Worm (Caenorhabditis elegans) whole organism, L2 larva: ENCODE measurements around the gene T02H6.8.

Experiments used
- C34F6.9 ChIP-seq: fragments of 150-350 bp; optimal IDR thresholded peaks from 2 replicates; lab custom pipeline; 2014; ENCODE audit warnings: missing biosample characterization, missing genetic modification characterization
- F13H6.1 ChIP-seq: sonication (generic microtip); optimal IDR thresholded peaks from 2 replicates; lab custom pipeline; 2016; ENCODE audit warnings: missing genetic modification characterization, missing compliant biosample characterization
- Y55F3AM.14 ChIP-seq: fragments of 200-800 bp; sonication (Bioruptor generic); optimal IDR thresholded peaks from 2 replicates; lab custom pipeline; 2018; ENCODE audit warnings: mild to moderate bottlenecking, missing genetic modification characterization, missing compliant biosample characterization
- ZK546.5 ChIP-seq: sonication (generic microtip); optimal IDR thresholded peaks from 2 replicates; lab custom pipeline; 2017; ENCODE audit warnings: missing biosample characterization, missing genetic modification characterization
- alr-1 ChIP-seq: fragments of 150-350 bp; optimal IDR thresholded peaks from 2 replicates; lab custom pipeline; 2014; ENCODE audit warnings: missing biosample characterization, missing genetic modification characterization
- aly-2 ChIP-seq: fragments of 150-350 bp; optimal IDR thresholded peaks from 2 replicates; lab custom pipeline; 2014; ENCODE audit warnings: missing biosample characterization, missing genetic modification characterization
- blmp-1 ChIP-seq: sonication (generic microtip); optimal IDR thresholded peaks from 2 replicates; lab custom pipeline; 2017; ENCODE audit warnings: missing genetic modification characterization, mild to moderate bottlenecking, missing compliant biosample characterization, antibody characterized with exemption, moderate library complexity; ENCODE audit not compliant: insufficient read depth
- ceh-82 ChIP-seq: fragments of 150-350 bp; optimal IDR thresholded peaks from 2 replicates; lab custom pipeline; 2014; ENCODE audit warnings: missing biosample characterization, missing genetic modification characterization
- crh-2 ChIP-seq: sonication (generic microtip); optimal IDR thresholded peaks from 2 replicates; lab custom pipeline; 2017; ENCODE audit warnings: missing biosample characterization, missing genetic modification characterization
- egl-27 ChIP-seq: sonication (generic microtip); optimal IDR thresholded peaks from 3 replicates; lab custom pipeline; 2017; ENCODE audit warnings: missing biosample characterization, missing genetic modification reagents, missing genetic modification characterization
- elt-1 ChIP-seq: fragments of 150-350 bp; optimal IDR thresholded peaks from 2 replicates; lab custom pipeline; 2014; ENCODE audit warnings: missing biosample characterization, missing genetic modification characterization
- elt-3 ChIP-seq: sonication (generic microtip); optimal IDR thresholded peaks from 2 replicates; lab custom pipeline; 2017; ENCODE audit warnings: missing biosample characterization, missing genetic modification characterization
- fos-1 ChIP-seq: fragments of 150-350 bp; optimal IDR thresholded peaks from 2 replicates; lab custom pipeline; 2014; ENCODE audit warnings: missing biosample characterization, missing genetic modification characterization
- gmeb-1 ChIP-seq: fragments of 150-350 bp; optimal IDR thresholded peaks from 2 replicates; lab custom pipeline; 2014; ENCODE audit warnings: missing biosample characterization, missing genetic modification characterization
- lin-13 ChIP-seq: fragments of 150-350 bp; optimal IDR thresholded peaks from 2 replicates; lab custom pipeline; 2014; ENCODE audit warnings: missing biosample characterization, missing genetic modification reagents, missing genetic modification characterization
- lin-39 ChIP-seq: fragments of 150-350 bp; optimal IDR thresholded peaks from 2 replicates; lab custom pipeline; 2014; ENCODE audit warnings: missing biosample characterization, missing genetic modification reagents, missing genetic modification characterization
- lsy-2 ChIP-seq, 2 experiments: fragments of 150-350 bp in 1 of 2; sonication (generic microtip) in 1 of 2; optimal IDR thresholded peaks; 2 replicates each; lab custom pipeline; 2014 to 2017; ENCODE audit warnings: missing biosample characterization in 2 of 2, missing genetic modification characterization in 2 of 2
- mab-5 ChIP-seq: fragments of 150-350 bp; optimal IDR thresholded peaks from 2 replicates; lab custom pipeline; 2014; ENCODE audit warnings: missing biosample characterization, missing genetic modification characterization
- mbf-1 ChIP-seq: sonication (generic microtip); optimal IDR thresholded peaks from 2 replicates; lab custom pipeline; 2017; ENCODE audit warnings: missing biosample characterization, missing genetic modification characterization
- mdl-1 ChIP-seq, 2 experiments: fragments of 150-350 bp in 1 of 2; sonication (generic microtip) in 1 of 2; optimal IDR thresholded peaks; 2 replicates each; lab custom pipeline; 2017; ENCODE audit warnings: missing biosample characterization in 2 of 2, missing genetic modification characterization in 2 of 2
- nhr-10 ChIP-seq: sonication (generic microtip); optimal IDR thresholded peaks from 2 replicates; lab custom pipeline; 2017; ENCODE audit warnings: missing biosample characterization, missing genetic modification characterization
- nhr-129 ChIP-seq: fragments of 150-350 bp; optimal IDR thresholded peaks from 2 replicates; lab custom pipeline; 2014; ENCODE audit warnings: missing biosample characterization, missing genetic modification characterization
- nhr-23 ChIP-seq: fragments of 150-350 bp; optimal IDR thresholded peaks from 2 replicates; lab custom pipeline; 2014; ENCODE audit warnings: missing biosample characterization, missing genetic modification reagents, missing genetic modification characterization
- nhr-77 ChIP-seq: fragments of 150-350 bp; optimal IDR thresholded peaks from 2 replicates; lab custom pipeline; 2014; ENCODE audit warnings: missing biosample characterization, missing genetic modification characterization
- peb-1 ChIP-seq: fragments of 150-350 bp; optimal IDR thresholded peaks from 2 replicates; lab custom pipeline; 2014; ENCODE audit warnings: missing biosample characterization, missing genetic modification characterization
- sem-4 ChIP-seq: fragments of 150-350 bp; optimal IDR thresholded peaks from 2 replicates; lab custom pipeline; 2014; ENCODE audit warnings: missing biosample characterization, missing genetic modification reagents, missing genetic modification characterization
- sma-9 ChIP-seq, 2 experiments: fragments of 150-350 bp in 1 of 2; sonication (generic microtip) in 1 of 2; optimal IDR thresholded peaks; 2 replicates each; lab custom pipeline; 2014 to 2016; ENCODE audit warnings: missing genetic modification characterization in 2 of 2, mild to moderate bottlenecking in 1 of 2, missing biosample characterization in 1 of 2, missing compliant biosample characterization in 1 of 2, missing genetic modification reagents in 1 of 2, moderate library complexity in 1 of 2
- snpc-4 ChIP-seq: fragments of 150-350 bp; optimal IDR thresholded peaks from 2 replicates; lab custom pipeline; 2014; ENCODE audit warnings: missing biosample characterization, missing genetic modification characterization
- unc-39 ChIP-seq: fragments of 150-350 bp; optimal IDR thresholded peaks from 2 replicates; lab custom pipeline; 2014; ENCODE audit warnings: missing biosample characterization, missing genetic modification characterization
- unc-55 ChIP-seq: fragments of 150-350 bp; sonication (generic microtip); optimal IDR thresholded peaks from 3 replicates; lab custom pipeline; 2014; ENCODE audit warnings: missing biosample characterization, missing genetic modification reagents, missing genetic modification characterization
- unc-62 ChIP-seq: fragments of 150-350 bp; optimal IDR thresholded peaks from 2 replicates; lab custom pipeline; 2014; ENCODE audit warnings: missing biosample characterization, missing genetic modification reagents, missing genetic modification characterization
- ztf-1 ChIP-seq: fragments of 200-800 bp; sonication (Bioruptor generic); conservative IDR thresholded peaks from 2 replicates; pipeline ENCODE4 v1.3.6; 2022; ENCODE audit warnings: missing genetic modification characterization, missing compliant biosample characterization
- ztf-11 ChIP-seq: sonication (generic microtip); optimal IDR thresholded peaks from 2 replicates; lab custom pipeline; 2017; ENCODE audit warnings: missing biosample characterization, missing genetic modification characterization

Gene T02H6.8

DNA sequence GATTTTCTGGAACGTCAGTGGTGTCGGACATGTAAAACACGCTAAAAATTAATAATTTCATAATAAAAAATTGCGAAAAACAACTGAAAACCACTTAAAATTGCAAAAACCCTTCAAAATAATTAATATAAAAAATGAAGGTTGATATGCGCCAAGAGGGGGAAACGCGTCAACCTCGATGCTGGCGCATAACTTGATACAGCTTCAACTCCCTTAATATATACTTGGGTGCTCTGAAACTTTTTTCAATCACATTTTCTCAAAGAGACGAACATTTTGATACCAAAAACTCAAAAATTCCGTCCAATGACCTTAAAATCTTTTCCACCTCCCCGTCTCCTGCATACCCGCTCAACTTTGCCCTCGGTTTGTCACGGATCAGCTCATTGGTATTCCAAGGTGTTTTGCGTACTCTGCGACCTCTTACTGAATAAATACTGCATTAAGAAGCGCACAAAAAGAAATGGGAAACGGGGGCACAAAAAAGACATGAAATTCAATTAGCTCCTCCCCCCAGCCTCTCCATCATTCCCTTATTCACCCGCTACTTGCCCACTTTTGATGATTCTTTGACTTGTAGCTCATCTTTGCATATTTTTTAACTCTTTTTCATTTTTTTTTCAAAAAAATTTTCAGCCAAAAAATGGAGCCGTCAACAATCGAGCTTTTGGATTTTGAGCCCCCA lies 30.2 kb upstream of the T02H6.8 start, which contains the start of the genes K07E8.7 and frpr-14:
K07E8.7 (minus strand) TSS at position 47 of the 685 bp plus-strand sequence.
frpr-14 (plus strand) TSS at position 635 of the 685 bp plus-strand sequence.
- peak in 1 of 2 experiments; percentile 67 for TF ChIP-seq lsy-2 (tag; optimal IDR thresholded peaks at IDR 0.05; lab: Kevin White, UChicago)
- peak; percentile 10 for TF ChIP-seq nhr-129
- TF ChIP-seq mbf-1, result no peak
- TF ChIP-seq fos-1 (tag; lab: Kevin White, UChicago), result peak; percentile 7
- TF ChIP-seq unc-55 (GFP tag; lab: Kevin White, UChicago), result peak; percentile 58
- TF ChIP-seq gmeb-1 (tag; lab: Kevin White, UChicago), result peak; percentile 31

DNA sequence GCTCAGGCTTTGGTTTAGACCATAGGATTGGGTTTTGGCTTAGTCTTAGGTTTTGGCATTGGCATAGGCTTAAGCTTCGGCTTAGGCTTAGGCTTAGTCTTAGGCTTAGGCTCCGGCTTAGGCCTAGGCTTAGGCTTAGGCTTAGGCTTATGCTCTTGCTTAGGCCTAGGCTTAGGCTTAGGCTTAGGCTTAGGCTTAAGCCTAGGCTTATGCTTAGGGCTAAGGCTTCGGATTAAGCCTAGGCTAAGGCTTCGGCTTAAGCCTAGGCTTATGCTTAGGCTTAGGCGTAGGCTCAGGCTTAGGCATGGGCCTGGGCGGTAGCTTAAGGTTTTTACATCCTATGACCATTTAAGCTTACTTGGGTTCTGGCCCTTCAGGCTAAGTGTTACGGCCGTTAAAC lies 29.3 kb upstream of the T02H6.8 start:
- TF ChIP-seq C34F6.9 (tag; lab: Kevin White, UChicago) (no peak), peb-1 (no peak), sem-4 (tag; lab: Kevin White, UChicago) (no peak), aly-2 (tag; lab: Kevin White, UChicago) (no peak), fos-1 (tag; lab: Kevin White, UChicago) (no peak), snpc-4 (tag; lab: Kevin White, UChicago) (no peak), unc-62 (GFP tag; lab: Kevin White, UChicago) (no peak), ZK546.5 (tag; lab: Kevin White, UChicago) (no peak), ceh-82 (tag; lab: Kevin White, UChicago) (no peak), nhr-77 (no peak), gmeb-1 (tag; lab: Kevin White, UChicago) (no peak), unc-55 (GFP tag; lab: Kevin White, UChicago) (no peak), crh-2 (tag; lab: Kevin White, UChicago) (no peak), unc-39 (tag; lab: Kevin White, UChicago) (no peak), elt-3 (tag; lab: Kevin White, UChicago) (no peak)
- TF ChIP-seq, all 48 proteins: peak for 0

DNA sequence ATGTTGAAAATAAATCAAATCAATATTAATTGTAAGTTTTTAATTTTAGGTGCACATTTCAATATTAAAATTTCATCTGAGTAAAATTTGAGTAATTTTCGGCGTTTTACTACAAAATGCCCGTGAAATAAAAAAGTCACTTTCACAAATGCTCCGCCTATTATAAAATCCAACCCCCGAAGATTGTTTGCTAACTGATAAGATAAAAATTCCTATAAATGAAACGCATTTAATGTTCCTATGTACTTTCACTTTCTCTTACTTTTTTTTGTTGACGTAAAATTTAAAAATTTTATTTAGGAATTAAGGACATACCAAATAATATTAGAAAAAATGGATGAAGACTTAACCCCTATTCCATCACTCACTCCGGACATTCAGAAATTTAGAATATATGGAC lies 22.3 kb upstream of the T02H6.8 start, which contains the start of gene sdz-24:
sdz-24 (plus strand) TSS at position 301 of the 400 bp plus-strand sequence.
- TF ChIP-seq unc-62 (GFP tag; lab: Kevin White, UChicago) (no peak), F13H6.1 (no peak), C34F6.9 (tag; lab: Kevin White, UChicago) (no peak), ztf-1 (GFP tag; lab: Robert Waterston, UW) (no peak), blmp-1 (tag; lab: Kevin White, UChicago) (no peak), alr-1 (tag; lab: Kevin White, UChicago) (no peak), snpc-4 (tag; lab: Kevin White, UChicago) (no peak), mab-5 (tag; lab: Kevin White, UChicago) (no peak), nhr-77 (no peak), Y55F3AM.14 (GFP tag; lab: Kevin White, UChicago) (no peak), aly-2 (tag; lab: Kevin White, UChicago) (no peak), mbf-1 (no peak), unc-55 (GFP tag; lab: Kevin White, UChicago) (no peak), elt-1 (no peak), egl-27 (tag; lab: Kevin White, UChicago) (no peak)
- TF ChIP-seq, all 48 proteins: peak for 0

DNA sequence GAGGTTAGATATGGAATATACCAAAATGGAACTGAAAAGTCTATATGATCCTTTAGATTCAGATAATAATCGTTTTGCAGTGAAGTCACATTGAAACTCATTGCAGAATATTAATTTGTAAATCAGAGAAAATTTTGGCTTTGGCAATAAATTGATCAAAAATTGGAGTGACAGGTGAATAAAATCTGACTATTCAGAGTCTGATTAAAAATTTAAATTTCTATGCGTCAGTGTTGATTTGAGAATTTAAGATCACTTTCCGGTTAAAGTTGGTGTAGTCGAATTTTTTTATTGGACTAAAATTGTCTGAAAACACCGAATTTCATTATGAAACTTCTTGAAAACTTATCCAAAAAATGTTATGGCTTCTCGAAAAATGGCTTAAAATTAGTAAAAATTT lies 18.9 kb upstream of the T02H6.8 start, which contains the start of gene sri-45:
sri-45 (minus strand) TSS at position 101 of the 400 bp plus-strand sequence.
- TF ChIP-seq sem-4 (tag; lab: Kevin White, UChicago), result no peak
- no peak for TF ChIP-seq gmeb-1 (tag; lab: Kevin White, UChicago)
- TF ChIP-seq Y55F3AM.14 (GFP tag; lab: Kevin White, UChicago), result no peak
- no peak for TF ChIP-seq lsy-2 (tag; optimal IDR thresholded peaks at IDR 0.05; lab: Kevin White, UChicago)
- TF ChIP-seq elt-1, result no peak
- no peak for TF ChIP-seq snpc-4 (tag; lab: Kevin White, UChicago)
- TF ChIP-seq ceh-82 (tag; lab: Kevin White, UChicago), result no peak
- TF ChIP-seq mbf-1, result no peak
- no peak for TF ChIP-seq blmp-1 (tag; lab: Kevin White, UChicago)
- no peak for TF ChIP-seq ZK546.5 (tag; lab: Kevin White, UChicago)
- no peak for TF ChIP-seq nhr-10 (tag; lab: Kevin White, UChicago)
- TF ChIP-seq fos-1 (tag; lab: Kevin White, UChicago), result no peak
- no peak for TF ChIP-seq ztf-11 (tag; lab: Kevin White, UChicago)
- no peak for TF ChIP-seq mdl-1 (tag; optimal IDR thresholded peaks at IDR 0.05; lab: Kevin White, UChicago)
- TF ChIP-seq egl-27 (tag; lab: Kevin White, UChicago), result no peak
- TF ChIP-seq lin-39 (tag; lab: Kevin White, UChicago), result no peak

DNA sequence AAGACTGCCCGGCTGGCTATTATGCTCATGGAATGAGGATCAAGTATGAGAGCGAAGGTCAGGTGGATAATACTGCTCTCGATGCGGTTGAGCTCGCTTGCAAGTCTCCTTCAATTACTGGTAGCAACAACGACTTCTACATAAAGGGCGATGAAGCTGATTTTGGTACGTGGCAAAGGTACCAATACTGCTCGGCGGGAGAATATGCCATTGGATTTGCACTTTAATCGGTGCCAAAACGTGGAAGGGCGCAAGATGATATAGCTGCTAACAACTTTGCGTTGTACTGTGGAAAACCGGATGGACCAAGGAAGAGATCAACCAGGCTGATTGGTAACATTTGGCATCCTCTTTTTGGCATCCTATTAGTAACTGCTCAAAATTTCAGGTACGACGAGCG lies 12.8 kb upstream of the T02H6.8 start:
- TF ChIP-seq nhr-23 (tag; lab: Kevin White, UChicago) (no peak), gmeb-1 (tag; lab: Kevin White, UChicago) (no peak), blmp-1 (tag; lab: Kevin White, UChicago) (no peak), lin-13 (GFP tag; lab: Kevin White, UChicago) (no peak), sma-9 (GFP tag; optimal IDR thresholded peaks at IDR 0.05; lab: Kevin White, UChicago) (no peak), sma-9 (tag; optimal IDR thresholded peaks at IDR 0.05; lab: Kevin White, UChicago) (no peak)
